Fruit fly (Drosophila melanogaster) whole organism, pupa: Measurements from ENCODE around the gene CG8661.

Experiments
- CG10348 ChIP-seq: fragments of 200-800 bp; sonication (Bioruptor generic); IDR thresholded peaks from 2 replicates; pipeline ENCODE4 v1.3.6; 2022; ENCODE audit warnings: missing biosample characterization, missing genetic modification characterization
- CG13204 ChIP-seq: fragments of 200-800 bp; sonication (Bioruptor generic); optimal IDR thresholded peaks from 2 replicates; lab custom pipeline; 2018; ENCODE audit warnings: missing biosample characterization, mild to moderate bottlenecking, missing genetic modification characterization, moderate library complexity
- CG14655 ChIP-seq: fragments of 200-800 bp; sonication (Bioruptor generic); optimal IDR thresholded peaks from 3 replicates; lab custom pipeline; 2017; ENCODE audit warnings: mild to moderate bottlenecking, missing biosample characterization, missing genetic modification reagents, missing genetic modification characterization
- CG15710 ChIP-seq: fragments of 200-800 bp; sonication (Bioruptor generic); optimal IDR thresholded peaks from 2 replicates; lab custom pipeline; 2018; ENCODE audit warnings: missing biosample characterization, mild to moderate bottlenecking, missing genetic modification characterization, moderate library complexity
- CG32121 ChIP-seq: fragments of 200-800 bp; sonication (Bioruptor generic); IDR thresholded peaks from 2 replicates; pipeline ENCODE4 v1.3.6; 2022; ENCODE audit warnings: missing biosample characterization, missing genetic modification characterization
- gl ChIP-seq: fragments of 200-800 bp; sonication (Bioruptor generic); optimal IDR thresholded peaks from 2 replicates; lab custom pipeline; 2018; ENCODE audit warnings: missing biosample characterization, mild to moderate bottlenecking, missing genetic modification characterization

DNA sequence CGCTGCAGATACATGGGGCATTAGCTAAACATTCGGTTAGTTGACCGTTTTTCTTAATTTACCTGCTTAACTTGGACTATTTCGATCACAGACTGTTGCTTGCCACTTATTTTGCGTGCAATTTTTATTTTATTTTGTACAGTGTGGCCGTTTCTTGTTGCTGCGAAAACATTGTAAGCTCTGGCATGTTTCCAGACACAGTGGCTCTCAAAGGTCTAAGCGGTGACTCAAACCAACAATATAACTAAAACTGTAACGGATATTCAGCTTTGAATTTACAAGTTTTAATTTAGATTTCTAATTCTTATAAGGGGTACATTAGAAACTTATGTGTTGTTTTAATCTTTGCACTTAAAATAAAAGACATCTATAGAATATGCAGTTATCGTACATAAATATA, 35.0 kb downstream of the CG8661 start, which contains the start of gene CG8675:
- TF ChIP-seq CG13204 (GFP tag; lab: Kevin White, UChicago), result no peak
- TF ChIP-seq CG10348 (GFP tag; lab: Robert Waterston, UW), result no peak
- TF ChIP-seq CG15710, result no peak
- no peak for TF ChIP-seq CG14655 (GFP tag; lab: Kevin White, UChicago)
- no peak for TF ChIP-seq CG32121 (GFP tag; lab: Robert Waterston, UW)
- no peak for TF ChIP-seq gl (tag; lab: Kevin White, UChicago)
